Worm (Caenorhabditis elegans) whole organism, late embryonic: Measurements from ENCODE around the gene spsb-2.

Experiments used
- C08G9.2 ChIP-seq: sonication (generic microtip); optimal IDR thresholded peaks from 2 replicates; lab custom pipeline; 2016; ENCODE audit warnings: mild to moderate bottlenecking, missing genetic modification characterization, moderate library complexity, missing compliant biosample characterization
- T23F11.4 ChIP-seq: fragments of 200-800 bp; sonication (Bioruptor generic); optimal IDR thresholded peaks from 2 replicates; lab custom pipeline; 2018; ENCODE audit warnings: mild to moderate bottlenecking, missing genetic modification characterization, missing compliant biosample characterization
- Y22D7AL.16 ChIP-seq: sonication (generic microtip); optimal IDR thresholded peaks from 2 replicates; lab custom pipeline; 2016; ENCODE audit warnings: missing genetic modification characterization, missing compliant biosample characterization
- ama-1 ChIP-seq: fragments of 150-350 bp; optimal IDR thresholded peaks from 2 replicates; lab custom pipeline; 2014
- ceh-14 ChIP-seq: sonication (generic microtip); optimal IDR thresholded peaks from 2 replicates; lab custom pipeline; 2016; ENCODE audit warnings: missing genotype, missing genetic modification characterization, missing compliant biosample characterization
- ceh-18 ChIP-seq: sonication (generic microtip); optimal IDR thresholded peaks from 2 replicates; lab custom pipeline; 2016; ENCODE audit warnings: missing genetic modification characterization, missing compliant biosample characterization
- ceh-22 ChIP-seq: sonication (generic microtip); optimal IDR thresholded peaks from 2 replicates; lab custom pipeline; 2017; ENCODE audit warnings: missing biosample characterization, missing genetic modification characterization
- ceh-30 ChIP-seq: fragments of 150-350 bp; optimal IDR thresholded peaks from 2 replicates; lab custom pipeline; 2014; ENCODE audit warnings: missing biosample characterization, missing genetic modification characterization
- ceh-31 ChIP-seq: sonication (generic microtip); optimal IDR thresholded peaks from 2 replicates; lab custom pipeline; 2016; ENCODE audit warnings: missing genetic modification characterization, missing compliant biosample characterization
- ceh-45 ChIP-seq: fragments of 200-800 bp; sonication (Bioruptor generic); IDR thresholded peaks from 2 replicates; pipeline ENCODE4 v1.3.6; 2022; ENCODE audit warnings: missing genetic modification reagents, missing genetic modification characterization, missing compliant biosample characterization
- ceh-48 ChIP-seq: sonication (generic microtip); optimal IDR thresholded peaks from 2 replicates; lab custom pipeline; 2016; ENCODE audit warnings: missing genetic modification characterization, inconsistent platforms, missing compliant biosample characterization
- che-1 ChIP-seq: sonication (generic microtip); optimal IDR thresholded peaks from 2 replicates; lab custom pipeline; 2016; ENCODE audit warnings: mild to moderate bottlenecking, missing genetic modification characterization, missing compliant biosample characterization
- dmd-4 ChIP-seq: sonication (generic microtip); optimal IDR thresholded peaks from 2 replicates; lab custom pipeline; 2016; ENCODE audit warnings: borderline replicate concordance, missing genetic modification characterization, missing compliant biosample characterization
- elt-2 ChIP-seq: sonication (generic microtip); optimal IDR thresholded peaks from 2 replicates; lab custom pipeline; 2016; ENCODE audit warnings: missing genetic modification reagents, missing genetic modification characterization, missing compliant biosample characterization
- ets-4 ChIP-seq: sonication (generic microtip); optimal IDR thresholded peaks from 2 replicates; lab custom pipeline; 2016; ENCODE audit warnings: missing genetic modification characterization, missing compliant biosample characterization
- eyg-1 ChIP-seq: sonication (generic microtip); optimal IDR thresholded peaks from 2 replicates; lab custom pipeline; 2016; ENCODE audit warnings: missing genotype, missing genetic modification characterization, missing compliant biosample characterization
- fkh-6 ChIP-seq: sonication (generic microtip); optimal IDR thresholded peaks from 2 replicates; lab custom pipeline; 2016; ENCODE audit warnings: missing genetic modification characterization, missing compliant biosample characterization
- hlh-13 ChIP-seq: fragments of 200-800 bp; sonication (Bioruptor generic); optimal IDR thresholded peaks from 2 replicates; lab custom pipeline; 2018; ENCODE audit warnings: mild to moderate bottlenecking, missing genetic modification characterization, missing compliant biosample characterization
- lim-6 ChIP-seq: sonication (generic microtip); optimal IDR thresholded peaks from 2 replicates; lab custom pipeline; 2016; ENCODE audit warnings: missing genetic modification characterization, missing compliant biosample characterization
- madf-2 ChIP-seq: sonication (generic microtip); optimal IDR thresholded peaks from 2 replicates; lab custom pipeline; 2017; ENCODE audit warnings: missing genetic modification characterization, missing compliant biosample characterization
- mec-3 ChIP-seq: sonication (generic microtip); optimal IDR thresholded peaks from 2 replicates; lab custom pipeline; 2016; ENCODE audit warnings: borderline replicate concordance, missing genetic modification characterization, missing compliant biosample characterization
- nfya-1 ChIP-seq: sonication (generic microtip); optimal IDR thresholded peaks from 2 replicates; lab custom pipeline; 2017; ENCODE audit warnings: missing genetic modification characterization, mild to moderate bottlenecking, missing compliant biosample characterization, antibody characterized with exemption, moderate library complexity
- nhr-232 ChIP-seq: sonication (generic microtip); optimal IDR thresholded peaks from 2 replicates; lab custom pipeline; 2016; ENCODE audit warnings: missing genetic modification characterization, missing compliant biosample characterization
- npax-4 ChIP-seq: sonication (generic microtip); optimal IDR thresholded peaks from 2 replicates; lab custom pipeline; 2016; ENCODE audit warnings: missing genetic modification characterization, missing compliant biosample characterization
- pag-3 ChIP-seq: sonication (generic microtip); optimal IDR thresholded peaks from 2 replicates; lab custom pipeline; 2016; ENCODE audit warnings: missing compliant biosample characterization, missing genetic modification characterization, borderline replicate concordance
- pat-9 ChIP-seq: fragments of 200-800 bp; sonication (Bioruptor generic); optimal IDR thresholded peaks from 2 replicates; lab custom pipeline; 2018; ENCODE audit warnings: mild to moderate bottlenecking, missing genetic modification characterization, moderate library complexity, missing compliant biosample characterization
- pha-2 ChIP-seq: sonication (generic microtip); optimal IDR thresholded peaks from 2 replicates; lab custom pipeline; 2017; ENCODE audit warnings: mild to moderate bottlenecking, missing genetic modification characterization, missing compliant biosample characterization
- pqm-1 ChIP-seq: sonication (generic microtip); optimal IDR thresholded peaks from 2 replicates; lab custom pipeline; 2016; ENCODE audit warnings: missing genetic modification characterization, missing compliant biosample characterization
- pros-1 ChIP-seq: fragments of 150-350 bp; optimal IDR thresholded peaks from 2 replicates; lab custom pipeline; 2014; ENCODE audit warnings: missing biosample characterization, missing genetic modification reagents, missing genetic modification characterization
- ref-2 ChIP-seq: sonication (generic microtip); optimal IDR thresholded peaks from 2 replicates; lab custom pipeline; 2016; ENCODE audit warnings: missing genetic modification characterization, missing compliant biosample characterization
- sdc-2 ChIP-seq: sonication (generic microtip); optimal IDR thresholded peaks from 2 replicates; lab custom pipeline; 2016; ENCODE audit warnings: missing genotype, missing genetic modification characterization, missing compliant biosample characterization
- sox-2 ChIP-seq: fragments of 200-800 bp; sonication (Bioruptor generic); IDR thresholded peaks from 2 replicates; pipeline ENCODE4 v1.3.6; 2022; ENCODE audit warnings: missing genetic modification reagents, missing genetic modification characterization, missing compliant biosample characterization
- unc-42 ChIP-seq: sonication (generic microtip); optimal IDR thresholded peaks from 2 replicates; lab custom pipeline; 2016; ENCODE audit warnings: missing genotype, missing genetic modification characterization, missing compliant biosample characterization
- unc-55 ChIP-seq: sonication (generic microtip); optimal IDR thresholded peaks from 2 replicates; lab custom pipeline; 2017; ENCODE audit warnings: missing biosample characterization, missing genetic modification reagents, missing genetic modification characterization
- unc-86 ChIP-seq: sonication (generic microtip); optimal IDR thresholded peaks from 2 replicates; lab custom pipeline; 2016; ENCODE audit warnings: missing genetic modification characterization, missing compliant biosample characterization

Gene spsb-2

DNA sequence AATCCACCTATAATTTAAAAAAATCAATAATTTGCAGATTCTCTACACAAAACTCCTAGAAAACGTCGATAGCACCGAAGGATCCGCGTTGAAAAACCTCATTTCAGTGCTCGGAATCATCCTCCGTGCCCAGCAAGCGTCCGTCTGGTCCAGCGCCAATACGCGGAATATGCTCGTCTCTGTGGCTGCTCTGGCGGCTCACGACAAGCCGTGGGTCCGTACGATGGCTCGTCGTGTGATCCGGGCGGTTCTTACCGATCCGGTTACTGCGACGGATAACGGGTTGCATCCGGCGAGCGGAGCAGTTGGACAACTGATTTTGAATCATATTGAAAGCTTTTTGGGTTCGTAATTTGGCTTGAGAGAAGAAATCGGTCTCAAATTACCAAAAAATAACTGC, 5.5 kb downstream of the spsb-2 start:
- TF ChIP-seq pag-3 (tag; lab: Kevin White, UChicago) (no peak), mec-3 (tag; lab: Kevin White, UChicago) (no peak), ets-4 (no peak), nhr-232 (tag; lab: Kevin White, UChicago) (no peak), sdc-2 (tag; lab: Kevin White, UChicago) (no peak), dmd-4 (tag; lab: Kevin White, UChicago) (no peak), nfya-1 (no peak)

- TF ChIP-seq ceh-30 (no peak), npax-4 (no peak), pat-9 (tag; lab: Kevin White, UChicago) (no peak), unc-42 (tag; lab: Kevin White, UChicago) (no peak), C08G9.2 (tag; lab: Kevin White, UChicago) (no peak), ref-2 (tag; lab: Kevin White, UChicago) (no peak), ceh-48 (tag; lab: Kevin White, UChicago) (no peak), ceh-14 (tag; lab: Kevin White, UChicago) (no peak), pros-1 (tag; lab: Kevin White, UChicago) (no peak)
These were observed 7.0 kb downstream of the spsb-2 start for ce11 chrII:15237160-15237559.

ce11 chrII:15239681-15240080, 9.5 kb downstream of the spsb-2 start:
- TF ChIP-seq eyg-1 (tag; lab: Kevin White, UChicago) (no peak), mec-3 (tag; lab: Kevin White, UChicago) (peak; percentile 46), hlh-13 (GFP tag; lab: Kevin White, UChicago) (no peak)
- TF ChIP-seq, all 69 proteins: peak for 1

ce11 chrII:15244870-15245269, 14.7 kb downstream of the spsb-2 start:
- TF ChIP-seq sox-2 (GFP tag; lab: Robert Waterston, UW) = no peak
- TF ChIP-seq ceh-22 (tag; lab: Kevin White, UChicago) = no peak
- TF ChIP-seq fkh-6 = no peak
- no peak for TF ChIP-seq lim-6 (tag; lab: Kevin White, UChicago)
- no peak for TF ChIP-seq T23F11.4
- no peak for TF ChIP-seq madf-2 (tag; lab: Kevin White, UChicago)
- no peak for TF ChIP-seq che-1 (tag; lab: Kevin White, UChicago)
- no peak for TF ChIP-seq ref-2 (tag; lab: Kevin White, UChicago)
- no peak for TF ChIP-seq ceh-18 (tag; lab: Kevin White, UChicago)
- TF ChIP-seq unc-55 (GFP tag; lab: Kevin White, UChicago) = no peak
- TF ChIP-seq ama-1 (lab: Kevin White, UChicago) = no peak
- no peak for TF ChIP-seq unc-42 (tag; lab: Kevin White, UChicago)
- TF ChIP-seq pqm-1 = no peak
- TF ChIP-seq ceh-31 (tag; lab: Kevin White, UChicago) = no peak
- TF ChIP-seq unc-86 (tag; lab: Kevin White, UChicago) = no peak
- no peak for TF ChIP-seq ceh-45
- TF ChIP-seq Y22D7AL.16 (tag; lab: Kevin White, UChicago) = no peak

- TF ChIP-seq pha-2 (tag; lab: Kevin White, UChicago) = no peak
- no peak for TF ChIP-seq lim-6 (tag; lab: Kevin White, UChicago)
- peak; percentile 68 for TF ChIP-seq elt-2 (tag; lab: Kevin White, UChicago)
- TF ChIP-seq, all 69 proteins: peak for 1
These were observed 21.4 kb downstream of the spsb-2 start, which contains the start of gene tig-3 for ce11 chrII:15251593-15251992. tig-3 (minus strand) TSS chrII:15251792.
